Fruit fly (Drosophila melanogaster): ENCODE measurements around the gene wap.

wap gene

dm6 chrX:22443046-22443445, 12.2 kb downstream of the wap start:
- TF ChIP-seq ey (GFP tag; optimal IDR thresholded peaks at IDR 0.05) = no peak
- no peak for TF ChIP-seq Hr78 (GFP tag; optimal IDR thresholded peaks at IDR 0.05)
- no peak for TF ChIP-seq Jra (GFP tag; optimal IDR thresholded peaks at IDR 0.05)
- no peak for TF ChIP-seq fru (GFP tag; optimal IDR thresholded peaks at IDR 0.05)
- TF ChIP-seq N (GFP tag; optimal IDR thresholded peaks at IDR 0.05) = peak; percentile 40
- peak; percentile 72 for TF ChIP-seq Vsx2 (GFP tag; optimal IDR thresholded peaks at IDR 0.05; ENCODE audit: partially characterized antibody)
- no peak for TF ChIP-seq CG9705 (GFP tag; optimal IDR thresholded peaks at IDR 0.05)
- no peak for TF ChIP-seq Hnf4 (GFP tag; optimal IDR thresholded peaks at IDR 0.05)
- peak; percentile 79 for TF ChIP-seq Myc (optimal IDR thresholded peaks at IDR 0.05)
- no peak for TF ChIP-seq dl (GFP tag; optimal IDR thresholded peaks at IDR 0.05; ENCODE audit: insufficient read depth in 1 of 2, partially characterized antibody in 2 of 2)
- TF ChIP-seq sv (GFP tag; optimal IDR thresholded peaks at IDR 0.05) = no peak
- no peak for TF ChIP-seq lola (GFP tag; optimal IDR thresholded peaks at IDR 0.05)

dm6 chrX:22432929-22433605, 22.2 kb downstream of the wap start:
- TF ChIP-seq GATAd (GFP tag; optimal IDR thresholded peaks at IDR 0.05) (peak; percentile 25), Myc (optimal IDR thresholded peaks at IDR 0.05) (peak; percentile 21), CrebA (GFP tag; optimal IDR thresholded peaks at IDR 0.05; ENCODE audit: borderline replicate concordance) (peak; percentile 92), N (GFP tag; optimal IDR thresholded peaks at IDR 0.05) (peak; percentile 23), Mio (GFP tag; optimal IDR thresholded peaks at IDR 0.05) (peak; percentile 91), pan (optimal IDR thresholded peaks at IDR 0.05) (peak; percentile 100), Dfd (GFP tag; optimal IDR thresholded peaks at IDR 0.05) (peak; percentile 100)
